Worm (Caenorhabditis elegans) whole organism, L4 larva: ENCODE results near the gene tab-1.

Experiments used
- T26A8.4 ChIP-seq: fragments of 200-800 bp; sonication (Bioruptor generic); IDR thresholded peaks from 2 replicates; pipeline ENCODE4 v1.3.6; 2022; ENCODE audit warnings: missing genetic modification characterization, missing compliant biosample characterization
- Y75B8A.6 ChIP-seq: fragments of 200-800 bp; sonication (Bioruptor generic); IDR thresholded peaks from 2 replicates; pipeline ENCODE4 v1.3.6; 2022; ENCODE audit warnings: missing genetic modification reagents, missing genetic modification characterization, missing compliant biosample characterization
- ZK337.2 ChIP-seq: fragments of 200-800 bp; sonication (Bioruptor generic); IDR thresholded peaks from 2 replicates; pipeline ENCODE4 v1.3.6; 2022; ENCODE audit warnings: missing genetic modification reagents, missing genetic modification characterization, missing compliant biosample characterization
- aha-1 ChIP-seq: fragments of 150-350 bp; peaks from one replicate; lab custom pipeline; 2014; ENCODE audit warnings: missing biosample characterization, missing genetic modification characterization
- aly-2 ChIP-seq: sonication (generic microtip); optimal IDR thresholded peaks from 2 replicates; lab custom pipeline; 2018; ENCODE audit warnings: missing biosample characterization, missing genetic modification characterization
- ceh-20 ChIP-seq: fragments of 200-800 bp; sonication (Bioruptor generic); IDR thresholded peaks from 2 replicates; pipeline ENCODE4 v1.3.6; 2022; ENCODE audit warnings: missing genetic modification reagents, missing genetic modification characterization, missing compliant biosample characterization
- ceh-32 ChIP-seq: sonication (generic microtip); optimal IDR thresholded peaks from 2 replicates; lab custom pipeline; 2016; ENCODE audit warnings: mild to moderate bottlenecking, missing genetic modification characterization, missing compliant biosample characterization; ENCODE audit not compliant: poor library complexity
- ctbp-1 ChIP-seq: fragments of 200-800 bp; sonication (Bioruptor generic); IDR thresholded peaks from 2 replicates; pipeline ENCODE4 v1.3.6; 2022; ENCODE audit warnings: missing genetic modification reagents, missing genetic modification characterization, missing compliant biosample characterization
- daf-12 ChIP-seq: fragments of 150-350 bp; optimal IDR thresholded peaks from 2 replicates; lab custom pipeline; 2014; ENCODE audit warnings: missing biosample characterization, missing genetic modification reagents, missing genetic modification characterization
- daf-16 ChIP-seq, 3 experiments: sonication (generic microtip); optimal IDR thresholded peaks; 2 replicates each; lab custom pipeline; 2016 to 2017; ENCODE audit warnings: missing genetic modification characterization in 3 of 3, missing genetic modification reagents in 3 of 3, mild to moderate bottlenecking in 2 of 3, missing compliant biosample characterization in 2 of 3, missing biosample characterization in 1 of 3, moderate library complexity in 1 of 3
- daf-19 ChIP-seq: fragments of 200-800 bp; sonication (Bioruptor generic); conservative IDR thresholded peaks from 2 replicates; pipeline ENCODE4 v1.3.6; 2022; ENCODE audit warnings: missing genetic modification characterization, missing compliant biosample characterization
- daf-8 ChIP-seq: fragments of 200-800 bp; sonication (Bioruptor generic); IDR thresholded peaks from 2 replicates; pipeline ENCODE4 v1.3.6; 2022; ENCODE audit warnings: missing genetic modification characterization, missing compliant biosample characterization
- dmd-6 ChIP-seq: fragments of 200-800 bp; sonication (Bioruptor generic); IDR thresholded peaks from 2 replicates; pipeline ENCODE4 v1.3.6; 2022; ENCODE audit warnings: missing genetic modification reagents, missing genetic modification characterization, missing compliant biosample characterization
- dmd-8 ChIP-seq: fragments of 200-800 bp; sonication (Bioruptor generic); IDR thresholded peaks from 2 replicates; pipeline ENCODE4 v1.3.6; 2022; ENCODE audit warnings: missing genetic modification characterization, missing compliant biosample characterization
- duxl-1 ChIP-seq: sonication (generic microtip); optimal IDR thresholded peaks from 2 replicates; lab custom pipeline; 2016; ENCODE audit warnings: mild to moderate bottlenecking, missing genetic modification characterization, moderate library complexity, missing compliant biosample characterization; ENCODE audit not compliant: poor library complexity
- egl-43 ChIP-seq: fragments of 200-800 bp; sonication (Bioruptor generic); IDR thresholded peaks from 2 replicates; pipeline ENCODE4 v1.3.6; 2022; ENCODE audit warnings: missing genetic modification reagents, missing genetic modification characterization, missing compliant biosample characterization
- hlh-11 ChIP-seq: fragments of 200-800 bp; sonication (Bioruptor generic); optimal IDR thresholded peaks from 2 replicates; lab custom pipeline; 2018; ENCODE audit warnings: mild to moderate bottlenecking, missing genetic modification characterization, missing compliant biosample characterization
- jun-1 ChIP-seq: fragments of 150-350 bp; optimal IDR thresholded peaks from 2 replicates; lab custom pipeline; 2014; ENCODE audit warnings: missing biosample characterization, missing genetic modification reagents, missing genetic modification characterization
- lin-38 ChIP-seq: fragments of 200-800 bp; sonication (Bioruptor generic); IDR thresholded peaks from 2 replicates; pipeline ENCODE4 v1.3.6; 2022; ENCODE audit warnings: missing genetic modification reagents, missing genetic modification characterization, missing compliant biosample characterization
- lir-3 ChIP-seq: sonication (generic microtip); optimal IDR thresholded peaks from 2 replicates; lab custom pipeline; 2016; ENCODE audit warnings: mild to moderate bottlenecking, missing genetic modification characterization, missing compliant biosample characterization
- lsy-2 ChIP-seq, 2 experiments: fragments of 150-350 bp in 1 of 2; sonication (generic microtip) in 1 of 2; optimal IDR thresholded peaks; 2 replicates each; lab custom pipeline; 2014 to 2017; ENCODE audit warnings: missing biosample characterization in 2 of 2, missing genetic modification characterization in 2 of 2
- madf-5 ChIP-seq, 2 experiments: fragments of 200-800 bp; sonication (Bioruptor generic); IDR thresholded peaks; 2 replicates each; pipeline ENCODE4 v1.3.6; 2022; ENCODE audit warnings: missing compliant biosample characterization in 2 of 2, missing genetic modification characterization in 2 of 2
- mdl-1 ChIP-seq, 2 experiments: fragments of 150-350 bp in 1 of 2; sonication (generic microtip) in 1 of 2; optimal IDR thresholded peaks; 2 replicates each; lab custom pipeline; 2014 to 2017; ENCODE audit warnings: missing biosample characterization in 2 of 2, missing genetic modification characterization in 2 of 2
- mep-1 ChIP-seq: fragments of 150-350 bp; sonication (generic microtip); optimal IDR thresholded peaks from 3 replicates; lab custom pipeline; 2014; ENCODE audit warnings: missing biosample characterization, missing genetic modification characterization
- mes-2 ChIP-seq: sonication (generic microtip); optimal IDR thresholded peaks from 2 replicates; lab custom pipeline; 2016; ENCODE audit warnings: missing genotype, mild to moderate bottlenecking, missing genetic modification characterization, missing compliant biosample characterization; ENCODE audit not compliant: poor library complexity, severe bottlenecking
- mxl-2 ChIP-seq: fragments of 200-800 bp; sonication (Bioruptor generic); conservative IDR thresholded peaks from 2 replicates; pipeline ENCODE4 v1.3.6; 2022; ENCODE audit warnings: missing genetic modification reagents, missing genetic modification characterization, missing compliant biosample characterization
- nhr-111 ChIP-seq: fragments of 200-800 bp; sonication (Bioruptor generic); optimal IDR thresholded peaks from 2 replicates; lab custom pipeline; 2018; ENCODE audit warnings: mild to moderate bottlenecking, missing genetic modification characterization, missing compliant biosample characterization
- nhr-237 ChIP-seq: sonication (generic microtip); optimal IDR thresholded peaks from 2 replicates; lab custom pipeline; 2017; ENCODE audit warnings: missing biosample characterization, missing genetic modification characterization
- nhr-28 ChIP-seq: fragments of 150-350 bp; optimal IDR thresholded peaks from 2 replicates; lab custom pipeline; 2014; ENCODE audit warnings: missing biosample characterization, missing genetic modification characterization
- nhr-48 ChIP-seq: sonication (generic microtip); optimal IDR thresholded peaks from 2 replicates; lab custom pipeline; 2016; ENCODE audit warnings: mild to moderate bottlenecking, missing genetic modification characterization, missing compliant biosample characterization
- nhr-76 ChIP-seq: fragments of 150-350 bp; optimal IDR thresholded peaks from 2 replicates; lab custom pipeline; 2014; ENCODE audit warnings: missing biosample characterization, missing genetic modification characterization
- php-3 ChIP-seq: fragments of 200-800 bp; sonication (Bioruptor generic); IDR thresholded peaks from 2 replicates; pipeline ENCODE4 v1.3.6; 2022; ENCODE audit warnings: missing genetic modification reagents, missing genetic modification characterization, missing compliant biosample characterization
- pqm-1 ChIP-seq: sonication (generic microtip); optimal IDR thresholded peaks from 2 replicates; lab custom pipeline; 2017; ENCODE audit warnings: missing biosample characterization, missing genetic modification characterization
- rbr-2 ChIP-seq: sonication (generic microtip); optimal IDR thresholded peaks from 2 replicates; lab custom pipeline; 2016; ENCODE audit warnings: missing genotype, missing genetic modification characterization, missing compliant biosample characterization
- saeg-2 ChIP-seq: fragments of 200-800 bp; sonication (Bioruptor generic); IDR thresholded peaks from 2 replicates; pipeline ENCODE4 v1.3.6; 2022; ENCODE audit warnings: missing genetic modification reagents, missing genetic modification characterization, missing compliant biosample characterization
- sdz-12 ChIP-seq: fragments of 200-800 bp; sonication (Bioruptor generic); optimal IDR thresholded peaks from 2 replicates; lab custom pipeline; 2018; ENCODE audit warnings: mild to moderate bottlenecking, missing genetic modification characterization, missing compliant biosample characterization
- set-16 ChIP-seq: fragments of 200-800 bp; sonication (Bioruptor generic); IDR thresholded peaks from 2 replicates; pipeline ENCODE4 v1.3.6; 2022; ENCODE audit warnings: missing genetic modification reagents, missing genetic modification characterization, missing compliant biosample characterization
- snpc-1.2 ChIP-seq: fragments of 200-800 bp; sonication (Bioruptor generic); IDR thresholded peaks from 2 replicates; pipeline ENCODE4 v1.3.6; 2022; ENCODE audit warnings: missing genetic modification reagents, missing genetic modification characterization, missing compliant biosample characterization
- snpc-4 ChIP-seq: fragments of 150-350 bp; optimal IDR thresholded peaks from 2 replicates; lab custom pipeline; 2014; ENCODE audit warnings: missing biosample characterization, missing genetic modification characterization
- spr-1 ChIP-seq: sonication (generic microtip); optimal IDR thresholded peaks from 2 replicates; lab custom pipeline; 2016; ENCODE audit warnings: mild to moderate bottlenecking, missing genetic modification characterization, missing compliant biosample characterization
- unc-62 ChIP-seq, 3 experiments: fragments of 150-350 bp in 1 of 3; sonication (generic microtip); optimal IDR thresholded peaks in 2 of 3; peaks in 1 of 3; 1 replicate in 1 of 3; 2 replicates in 2 of 3; lab custom pipeline; 2014 to 2017; ENCODE audit warnings: missing biosample characterization in 3 of 3, missing genetic modification characterization in 3 of 3, missing genetic modification reagents in 3 of 3, missing genotype in 1 of 3
- vab-7 ChIP-seq: fragments of 200-800 bp; sonication (Bioruptor generic); IDR thresholded peaks from 2 replicates; pipeline ENCODE4 v1.3.6; 2022; ENCODE audit warnings: missing genetic modification reagents, missing genetic modification characterization, missing compliant biosample characterization
- zfp-3 ChIP-seq: fragments of 200-800 bp; sonication (Bioruptor generic); conservative IDR thresholded peaks from 2 replicates; pipeline ENCODE4 v1.3.6; 2022; ENCODE audit warnings: missing genetic modification reagents, missing genetic modification characterization, missing compliant biosample characterization
- zip-11 ChIP-seq: fragments of 200-800 bp; sonication (Bioruptor generic); IDR thresholded peaks from 2 replicates; pipeline ENCODE4 v1.3.6; 2022; ENCODE audit warnings: missing genetic modification characterization, missing compliant biosample characterization
- ztf-7 ChIP-seq: fragments of 150-350 bp; optimal IDR thresholded peaks from 2 replicates; lab custom pipeline; 2014; ENCODE audit warnings: missing biosample characterization, missing genetic modification characterization

The tab-1 gene

DNA sequence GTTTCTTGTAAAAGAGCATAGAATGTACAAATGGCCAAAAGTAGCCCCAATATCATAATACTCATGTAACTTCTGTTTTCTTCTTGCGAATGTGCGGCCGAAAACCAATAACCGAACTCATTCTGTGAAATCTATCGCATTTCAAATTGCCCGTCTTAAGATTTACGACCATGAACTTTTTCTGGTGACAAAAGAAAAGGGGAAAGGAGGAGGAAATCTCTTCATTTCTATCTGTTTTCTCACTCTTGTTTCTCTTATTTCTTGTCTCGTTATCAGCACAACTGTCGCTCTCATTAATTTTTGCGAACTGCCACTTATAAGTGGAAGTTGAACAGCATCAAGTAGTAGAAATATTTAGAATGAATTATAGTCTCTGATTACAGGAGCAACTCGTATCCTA lies 38.0 kb downstream of the tab-1 start:
- no peak for TF ChIP-seq mep-1 (tag; lab: Kevin White, UChicago)
- TF ChIP-seq aha-1 (tag; lab: Kevin White, UChicago) = peak; percentile 31
- no peak for TF ChIP-seq lir-3 (tag; lab: Kevin White, UChicago)
- TF ChIP-seq unc-62 (GFP tag; optimal IDR thresholded peaks at IDR 0.05 in 1 of 2; lab: Kevin White, UChicago) = peak in 1 of 2 experiments; percentile 92
- TF ChIP-seq unc-62 (tag; optimal IDR thresholded peaks at IDR 0.05; lab: Kevin White, UChicago) = no peak
- no peak for TF ChIP-seq daf-16 (GFP tag; optimal IDR thresholded peaks at IDR 0.05; lab: Kevin White, UChicago)
- TF ChIP-seq daf-16 (tag; optimal IDR thresholded peaks at IDR 0.05; lab: Kevin White, UChicago) = peak; percentile 20
- TF ChIP-seq nhr-28 = peak; percentile 68
- no peak for TF ChIP-seq aly-2 (tag; lab: Kevin White, UChicago)
- TF ChIP-seq jun-1 = no peak
- no peak for TF ChIP-seq duxl-1
- no peak for TF ChIP-seq spr-1 (tag; lab: Kevin White, UChicago)
- TF ChIP-seq nhr-76 (tag; lab: Kevin White, UChicago) = no peak
- peak; percentile 38 for TF ChIP-seq dmd-6
- no peak for TF ChIP-seq zfp-3 (GFP tag; lab: Robert Waterston, UW)
- peak; percentile 48 for TF ChIP-seq hlh-11 (tag; lab: Kevin White, UChicago)
- TF ChIP-seq mdl-1 (tag; optimal IDR thresholded peaks at IDR 0.05; lab: Kevin White, UChicago) = peak in 1 of 2 experiments; percentile 56
- no peak for TF ChIP-seq daf-19 (GFP tag; lab: Robert Waterston, UW)
- no peak for TF ChIP-seq ctbp-1
- no peak for TF ChIP-seq daf-12
- TF ChIP-seq nhr-111 (GFP tag; lab: Kevin White, UChicago) = no peak

DNA sequence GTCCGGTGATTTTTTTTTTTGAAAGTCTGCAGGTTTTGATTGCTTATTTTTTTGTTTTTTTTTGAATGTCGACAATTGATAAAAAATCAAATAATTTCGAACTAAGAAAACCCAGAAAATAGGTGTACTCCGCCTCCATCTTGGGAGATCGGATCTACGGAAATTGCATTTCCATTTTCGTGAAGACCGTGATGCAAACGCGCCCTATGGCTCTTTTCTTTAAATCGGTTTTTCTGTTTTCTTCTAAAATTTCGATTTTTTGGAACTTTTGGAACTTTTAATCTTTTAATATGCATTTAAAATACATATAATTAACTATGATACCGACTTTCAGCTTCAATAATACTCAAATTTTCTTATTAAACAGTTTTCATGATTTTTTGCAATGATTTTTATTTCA lies 38.9 kb downstream of the tab-1 start:
- peak; percentile 80 for TF ChIP-seq lin-38 (GFP tag; lab: Robert Waterston, UW)
- TF ChIP-seq ceh-32 (tag; lab: Kevin White, UChicago) = no peak
- TF ChIP-seq mes-2 (tag; lab: Kevin White, UChicago) = peak; percentile 43
- TF ChIP-seq ZK337.2 (GFP tag; lab: Robert Waterston, UW) = no peak
- no peak for TF ChIP-seq nhr-48 (tag; lab: Kevin White, UChicago)
- no peak for TF ChIP-seq Y75B8A.6

DNA sequence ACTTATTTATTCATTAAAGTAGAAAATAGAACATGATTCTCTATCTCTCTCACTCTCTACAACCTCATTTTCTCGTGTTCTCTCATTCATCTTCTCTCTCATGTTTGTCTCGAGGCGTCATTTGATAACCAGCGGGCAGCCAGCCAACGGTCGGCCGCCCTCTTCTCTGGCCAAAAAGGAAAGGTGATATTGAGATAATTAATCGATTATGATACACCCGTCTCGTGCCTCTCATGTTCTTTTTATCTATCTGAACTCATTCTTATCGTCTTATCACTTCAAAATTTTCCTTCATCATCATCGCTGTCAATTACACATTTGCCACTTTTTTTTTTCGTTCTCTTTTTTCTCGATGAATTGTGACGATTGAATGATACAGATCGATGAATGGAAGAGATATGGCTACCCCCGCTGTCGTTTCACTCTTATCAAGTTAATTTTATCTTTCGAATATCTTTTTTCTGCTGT lies 39.6 kb downstream of the tab-1 start:
- TF ChIP-seq spr-1 (tag; lab: Kevin White, UChicago) (peak; percentile 44), snpc-4 (tag; lab: Kevin White, UChicago) (no peak), snpc-1.2 (no peak), php-3 (GFP tag; lab: Robert Waterston, UW) (peak; percentile 94), sdz-12 (no peak), zip-11 (GFP tag; lab: Robert Waterston, UW) (no peak), saeg-2 (GFP tag; lab: Robert Waterston, UW) (peak; percentile 62; the same call in 1 of the 2 replicates), ceh-20 (GFP tag; lab: Robert Waterston, UW) (peak; percentile 89), nhr-48 (tag; lab: Kevin White, UChicago) (peak; percentile 98), nhr-237 (tag; lab: Kevin White, UChicago) (no peak), nhr-28 (peak; percentile 99), hlh-11 (tag; lab: Kevin White, UChicago) (peak; percentile 99), egl-43 (no peak), lsy-2 (tag; optimal IDR thresholded peaks at IDR 0.05; lab: Kevin White, UChicago) (peak; percentile 74 to 77), madf-5 (GFP tag; IDR thresholded peaks at IDR 0.05; lab: Robert Waterston, UW) (no peak), ztf-7 (tag; lab: Kevin White, UChicago) (no peak), mes-2 (tag; lab: Kevin White, UChicago) (peak; percentile 69), pqm-1 (tag; lab: Kevin White, UChicago) (peak; percentile 99), mxl-2 (GFP tag; lab: Robert Waterston, UW) (no peak), daf-8 (GFP tag; lab: Robert Waterston, UW) (no peak), vab-7 (GFP tag; lab: Robert Waterston, UW) (no peak), dmd-8 (GFP tag; lab: Robert Waterston, UW) (no peak), ctbp-1 (peak; percentile 60; the same call in 1 of the 2 replicates), set-16 (GFP tag; lab: Robert Waterston, UW) (peak; percentile 43; the same call in 1 of the 2 replicates), lir-3 (tag; lab: Kevin White, UChicago) (no peak), T26A8.4 (GFP tag; lab: Robert Waterston, UW) (peak; percentile 48), unc-62 (GFP tag; optimal IDR thresholded peaks at IDR 0.05 in 1 of 2; lab: Kevin White, UChicago) (peak in 1 of 2 experiments; percentile 99), unc-62 (tag; optimal IDR thresholded peaks at IDR 0.05; lab: Kevin White, UChicago) (no peak), nhr-76 (tag; lab: Kevin White, UChicago) (peak; percentile 43), mdl-1 (tag; optimal IDR thresholded peaks at IDR 0.05; lab: Kevin White, UChicago) (peak; percentile 94 to 97), mep-1 (tag; lab: Kevin White, UChicago) (peak; percentile 84), rbr-2 (peak; percentile 44)
